Fruit fly (Drosophila melanogaster): ENCODE data around the gene nes.

The nes gene

dm6 chr3L:19261213-19261612, 734 bp upstream of the nes start, which contains the start of gene Bet1 (continued):
- TF ChIP-seq Optix (GFP tag; IDR thresholded peaks at IDR 0.05) (peak; percentile 38; the same call in 1 of the 3 replicates), Jarid2 (GFP tag; optimal IDR thresholded peaks at IDR 0.05) (no peak), Atf-2 (GFP tag; optimal IDR thresholded peaks at IDR 0.05) (no peak), Vsx1 (GFP tag; optimal IDR thresholded peaks at IDR 0.05) (no peak), tup (GFP tag; optimal IDR thresholded peaks at IDR 0.05) (no peak), Dad (GFP tag; optimal IDR thresholded peaks at IDR 0.05) (no peak), CG12155 (GFP tag; optimal IDR thresholded peaks at IDR 0.05) (no peak), Hmr (GFP tag; optimal IDR thresholded peaks at IDR 0.05) (no peak), lmd (GFP tag; IDR thresholded peaks at IDR 0.05) (peak; percentile 37; the same call in 1 of the 2 replicates), Fer1 (GFP tag; optimal IDR thresholded peaks at IDR 0.05) (no peak), CG13287 (GFP tag; IDR thresholded peaks at IDR 0.05; ENCODE audit: partially characterized antibody) (no peak; the same call in 1 of the 2 replicates), B-H2 (GFP tag; optimal IDR thresholded peaks at IDR 0.05) (no peak), Aef1 (GFP tag; IDR thresholded peaks at IDR 0.05) (no peak), lab (GFP tag; optimal IDR thresholded peaks at IDR 0.05) (no peak), Dll (GFP tag; IDR thresholded peaks at IDR 0.05; ENCODE audit: partially characterized antibody) (no peak), so (GFP tag; IDR thresholded peaks at IDR 0.05) (no peak), fd96Cb (tag; optimal IDR thresholded peaks at IDR 0.05) (no peak), Max (GFP tag; optimal IDR thresholded peaks at IDR 0.05) (no peak), az2 (GFP tag; optimal IDR thresholded peaks at IDR 0.05) (no peak), fd64A (GFP tag; optimal IDR thresholded peaks at IDR 0.05) (no peak), CG16863 (GFP tag; optimal IDR thresholded peaks at IDR 0.05) (no peak), croc (GFP tag; conservative IDR thresholded peaks at IDR 0.05) (no peak), CG11398 (GFP tag; optimal IDR thresholded peaks at IDR 0.05) (no peak), lbe (GFP tag; optimal IDR thresholded peaks at IDR 0.05) (no peak), CG33557 (GFP tag; optimal IDR thresholded peaks at IDR 0.05) (no peak), CG9215 (GFP tag; IDR thresholded peaks at IDR 0.05) (no peak), Nf-YC (tag; optimal IDR thresholded peaks at IDR 0.05) (no peak), CG9876 (GFP tag; optimal IDR thresholded peaks at IDR 0.05) (no peak), trem (tag; optimal IDR thresholded peaks at IDR 0.05) (peak; percentile 21), bsh (GFP tag; optimal IDR thresholded peaks at IDR 0.05) (peak in 1 of 2 experiments; percentile 14), B-H1 (GFP tag; IDR thresholded peaks at IDR 0.05) (no peak), Adf1 (GFP tag; IDR thresholded peaks at IDR 0.05) (no peak), Trl (optimal IDR thresholded peaks at IDR 0.05) (no peak), Trl (GFP tag; optimal IDR thresholded peaks at IDR 0.05) (no peak), ATbp (GFP tag; optimal IDR thresholded peaks at IDR 0.05) (no peak), mirr (GFP tag; optimal IDR thresholded peaks at IDR 0.05) (no peak), CG32772 (GFP tag; IDR thresholded peaks at IDR 0.05) (no peak), CG2120 (GFP tag; optimal IDR thresholded peaks at IDR 0.05) (no peak), Dip3 (GFP tag; optimal IDR thresholded peaks at IDR 0.05) (no peak), stc (GFP tag; IDR thresholded peaks at IDR 0.05) (no peak), CG17802 (tag; optimal IDR thresholded peaks at IDR 0.05) (no peak), zf30C (GFP tag; optimal IDR thresholded peaks at IDR 0.05) (no peak), Dbx (GFP tag; IDR thresholded peaks at IDR 0.05) (no peak), BEAF-32 (GFP tag; optimal IDR thresholded peaks at IDR 0.05) (no peak), nom (GFP tag; optimal IDR thresholded peaks at IDR 0.05) (no peak), Elba2 (GFP tag; optimal IDR thresholded peaks at IDR 0.05) (peak; percentile 25), Oaz (GFP tag; IDR thresholded peaks at IDR 0.05) (no peak), CG14710 (tag; optimal IDR thresholded peaks at IDR 0.05) (no peak), crp (GFP tag; optimal IDR thresholded peaks at IDR 0.05) (no peak), CG17186 (GFP tag; optimal IDR thresholded peaks at IDR 0.05) (no peak), Doc3 (GFP tag; IDR thresholded peaks at IDR 0.05; ENCODE audit: partially characterized antibody) (no peak)

Data from whole organism, embryonic.